Fruit fly (Drosophila melanogaster) Kc167 (cell line): Measurements from ENCODE around the gene Eig71Ej.

Experiments used
- Sin3A ChIP-seq: fragments of >200 bp; optimal IDR thresholded peaks from 2 replicates; lab custom pipeline; 2018; ENCODE audit warnings: missing external identifiers
- psq ChIP-seq: fragments of >200 bp; optimal IDR thresholded peaks from 2 replicates; lab custom pipeline; 2017; ENCODE audit warnings: missing external identifiers

DNA sequence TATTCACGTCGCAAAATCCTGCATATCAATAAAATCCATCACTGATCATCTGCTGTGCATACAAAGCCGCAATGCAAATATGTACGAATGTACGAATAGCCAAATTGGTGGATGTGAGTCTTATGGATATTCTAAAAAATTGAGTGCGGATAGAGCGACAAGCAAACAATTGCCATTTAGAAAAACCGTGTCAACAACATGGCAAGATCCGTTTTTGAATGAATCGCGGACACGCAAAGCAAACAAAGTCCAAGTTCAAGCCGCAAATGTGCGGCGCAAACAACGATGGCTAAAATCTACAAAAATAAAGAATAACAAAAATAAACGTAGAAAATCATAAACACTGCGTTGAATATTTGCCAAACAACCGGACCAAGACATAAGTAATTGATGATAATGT, 28.7 kb upstream of the Eig71Ej start:
- no peak for TF ChIP-seq psq (lab: Kevin White, UChicago)
- TF ChIP-seq Sin3A (lab: Kevin White, UChicago) = no peak
